Worm (Caenorhabditis elegans): ENCODE data around the gene F54H12.5.

The F54H12.5 gene

DNA sequence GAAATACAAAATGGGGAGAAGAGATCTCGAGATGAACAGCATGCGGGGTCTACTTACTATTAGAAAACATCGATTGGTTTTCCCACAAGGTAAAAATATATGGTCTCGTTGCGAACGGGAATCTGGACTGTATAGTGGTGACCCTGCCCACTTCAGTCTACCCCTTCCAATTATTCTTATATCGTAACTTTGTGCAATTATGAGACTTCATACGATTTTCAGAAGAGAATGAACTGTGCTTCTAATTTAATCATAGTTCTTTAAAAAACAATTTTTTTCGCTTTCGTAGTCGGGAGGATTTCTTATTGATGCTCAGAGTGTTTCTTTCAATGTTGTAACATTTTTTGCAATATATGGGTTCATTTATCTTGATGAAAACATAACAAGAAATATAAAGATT is at the start of gene F54H12.5:
TSS of gene F54H12.5 (minus strand) at position 101 of the 400 bp plus-strand sequence.
- TF ChIP-seq egl-13 (tag; optimal IDR thresholded peaks at IDR 0.05) (no peak), elt-2 (tag; optimal IDR thresholded peaks at IDR 0.05) (no peak), lsy-2 (tag; optimal IDR thresholded peaks at IDR 0.05) (peak in 1 of 2 experiments; percentile 29), nhr-19 (GFP tag; conservative IDR thresholded peaks at IDR 0.05) (no peak), nhr-71 (tag; optimal IDR thresholded peaks at IDR 0.05) (peak; percentile 5)

DNA sequence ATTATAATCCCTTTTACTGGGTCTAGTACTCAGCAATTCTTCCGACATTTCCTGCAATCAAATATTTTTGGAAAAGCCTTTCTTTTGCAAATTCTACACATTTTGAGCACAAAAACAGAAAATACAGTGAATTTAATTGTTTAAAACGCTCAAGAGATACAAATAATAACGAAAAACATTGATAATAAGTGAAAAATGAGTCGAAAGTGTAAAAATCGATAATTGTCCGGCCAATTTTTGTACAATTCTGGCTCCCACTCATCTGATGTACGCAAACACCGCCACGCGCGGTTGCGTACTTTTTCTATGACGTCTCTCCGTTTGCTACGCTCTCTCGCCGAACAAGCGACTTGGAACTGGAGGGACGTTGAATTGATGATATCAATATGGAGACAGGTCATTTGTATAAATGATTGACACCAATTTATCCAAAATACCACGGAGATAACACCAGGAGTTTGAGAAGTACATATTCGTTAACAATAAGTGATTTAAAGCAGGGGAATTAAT is 48.9 kb upstream of the F54H12.5 start, which contains the start of gene lin-36:
TSS of gene lin-36 (minus strand) at position 51 of the 510 bp plus-strand sequence.
- TF ChIP-seq jun-1 (tag; optimal IDR thresholded peaks at IDR 0.05), result peak; percentile 79
- peak; percentile 19; the same call in 1 of the 2 replicates for TF ChIP-seq ceh-88 (GFP tag; IDR thresholded peaks at IDR 0.05)
- no peak for TF ChIP-seq mef-2 (tag; optimal IDR thresholded peaks at IDR 0.05)
- TF ChIP-seq zip-4 (GFP tag; optimal IDR thresholded peaks at IDR 0.05), result peak; percentile 38
- no peak for TF ChIP-seq hlh-17 (GFP tag; optimal IDR thresholded peaks at IDR 0.05; ENCODE audit: borderline replicate concordance)
- peak; percentile 88 to 91 for TF ChIP-seq lsy-2 (tag; optimal IDR thresholded peaks at IDR 0.05)
- TF ChIP-seq ceh-8 (GFP tag; optimal IDR thresholded peaks at IDR 0.05), result no peak
- peak; percentile 81 for TF ChIP-seq C16A3.4 (tag; optimal IDR thresholded peaks at IDR 0.05)
- TF ChIP-seq nhr-237 (tag; optimal IDR thresholded peaks at IDR 0.05), result no peak
- TF ChIP-seq nhr-90 (tag; optimal IDR thresholded peaks at IDR 0.05; ENCODE audit: poor library complexity), result peak; percentile 62
- peak in 1 of 2 experiments; percentile 64 for TF ChIP-seq mdl-1 (tag; optimal IDR thresholded peaks at IDR 0.05)
- TF ChIP-seq nhr-19 (GFP tag; conservative IDR thresholded peaks at IDR 0.05), result peak; percentile 76
- peak; percentile 62 for TF ChIP-seq ztf-4 (tag; optimal IDR thresholded peaks at IDR 0.05)
- TF ChIP-seq isw-1 (GFP tag; IDR thresholded peaks at IDR 0.05), result peak; percentile 74
- no peak for TF ChIP-seq ama-1 (optimal IDR thresholded peaks at IDR 0.05)
- peak; percentile 10 for TF ChIP-seq zag-1 (tag; optimal IDR thresholded peaks at IDR 0.05)
- peak; percentile 78 to 88 (median 88) for TF ChIP-seq dpl-1 (GFP tag; optimal IDR thresholded peaks at IDR 0.05)
- peak; percentile 64 for TF ChIP-seq vab-15 (tag; optimal IDR thresholded peaks at IDR 0.05)
- peak; percentile 71 to 91 (median 84) for TF ChIP-seq ceh-82 (tag; optimal IDR thresholded peaks at IDR 0.05)
- peak; percentile 32 for TF ChIP-seq elt-2 (tag; optimal IDR thresholded peaks at IDR 0.05)
- TF ChIP-seq nhr-20 (tag; optimal IDR thresholded peaks at IDR 0.05), result peak; percentile 76
- TF ChIP-seq nhr-77 (tag; optimal IDR thresholded peaks at IDR 0.05), result peak; percentile 62
- TF ChIP-seq pax-3 (tag; optimal IDR thresholded peaks at IDR 0.05), result peak; percentile 9
- TF ChIP-seq fkh-10 (GFP tag; optimal IDR thresholded peaks at IDR 0.05), result no peak
- peak; percentile 74 for TF ChIP-seq C04F5.9 (tag; optimal IDR thresholded peaks at IDR 0.05)
- peak; percentile 72 for TF ChIP-seq unc-62 (GFP tag; optimal IDR thresholded peaks at IDR 0.05)
- TF ChIP-seq fos-1 (tag; optimal IDR thresholded peaks at IDR 0.05), result peak; percentile 71
- no peak for TF ChIP-seq nhr-28 (tag; optimal IDR thresholded peaks at IDR 0.05)
- TF ChIP-seq ceh-63 (GFP tag; optimal IDR thresholded peaks at IDR 0.05), result no peak
- TF ChIP-seq swsn-7 (tag; optimal IDR thresholded peaks at IDR 0.05), result peak; percentile 85
- TF ChIP-seq lin-13 (GFP tag; optimal IDR thresholded peaks at IDR 0.05), result peak; percentile 83
- TF ChIP-seq alr-1 (tag; optimal IDR thresholded peaks at IDR 0.05; ENCODE audit: borderline replicate concordance), result no peak
- peak; percentile 67 for TF ChIP-seq blmp-1 (tag; optimal IDR thresholded peaks at IDR 0.05)
- TF ChIP-seq unc-30 (tag; optimal IDR thresholded peaks at IDR 0.05), result no peak
- TF ChIP-seq egl-13 (tag; optimal IDR thresholded peaks at IDR 0.05), result peak; percentile 44
- no peak for TF ChIP-seq C34B4.2 (tag; optimal IDR thresholded peaks at IDR 0.05)
- no peak for TF ChIP-seq ces-1 (GFP tag; optimal IDR thresholded peaks at IDR 0.05)
- TF ChIP-seq pag-3 (tag; optimal IDR thresholded peaks at IDR 0.05; ENCODE audit: borderline replicate concordance, insufficient read depth), result no peak
- no peak for TF ChIP-seq nhr-12 (tag; optimal IDR thresholded peaks at IDR 0.05)
- no peak for TF ChIP-seq sox-4 (tag; optimal IDR thresholded peaks at IDR 0.05)
- peak; percentile 69 for TF ChIP-seq irx-1 (tag; optimal IDR thresholded peaks at IDR 0.05)
- peak; percentile 69 for TF ChIP-seq lir-3 (tag; optimal IDR thresholded peaks at IDR 0.05; ENCODE audit: poor library complexity)
- no peak for TF ChIP-seq sptf-1 (tag; optimal IDR thresholded peaks at IDR 0.05)
- no peak for TF ChIP-seq hpl-2 (GFP tag; optimal IDR thresholded peaks at IDR 0.05)
- peak; percentile 82 for TF ChIP-seq skn-1 (tag; optimal IDR thresholded peaks at IDR 0.05)
- TF ChIP-seq aly-2 (tag; optimal IDR thresholded peaks at IDR 0.05), result no peak
- TF ChIP-seq fkh-4 (tag; optimal IDR thresholded peaks at IDR 0.05; ENCODE audit: borderline replicate concordance), result no peak
- no peak for TF ChIP-seq sup-37 (GFP tag; optimal IDR thresholded peaks at IDR 0.05)
